Worm (Caenorhabditis elegans) whole organism, midembryonic: ENCODE results near the gene pak-2.

Experiments used
- T22C8.4 ChIP-seq: fragments of 200-800 bp; sonication (Bioruptor generic); IDR thresholded peaks from 2 replicates; pipeline ENCODE4 v1.3.6; 2022; ENCODE audit warnings: missing genetic modification characterization, missing compliant biosample characterization
- cog-1 ChIP-seq: sonication (generic microtip); optimal IDR thresholded peaks from 2 replicates; lab custom pipeline; 2016; ENCODE audit warnings: missing genetic modification characterization, missing compliant biosample characterization
- flt-1 ChIP-seq: fragments of 200-800 bp; sonication (Bioruptor generic); IDR thresholded peaks from 2 replicates; pipeline ENCODE4 v1.3.6; 2022; ENCODE audit warnings: missing genetic modification characterization, missing compliant biosample characterization
- klf-2 ChIP-seq: fragments of 200-800 bp; sonication (Bioruptor generic); conservative IDR thresholded peaks from 2 replicates; pipeline ENCODE4 v1.3.6; 2022; ENCODE audit warnings: missing genetic modification reagents, missing genetic modification characterization, missing compliant biosample characterization
- med-1 ChIP-seq: sonication (generic microtip); optimal IDR thresholded peaks from 2 replicates; lab custom pipeline; 2017; ENCODE audit warnings: missing genetic modification characterization, mild to moderate bottlenecking, missing compliant biosample characterization, antibody characterized with exemption, missing genetic modification reagents; ENCODE audit not compliant: insufficient read depth
- ref-1 ChIP-seq: fragments of 200-800 bp; sonication (Bioruptor generic); conservative IDR thresholded peaks from 2 replicates; pipeline ENCODE4 v1.3.6; 2022; ENCODE audit warnings: missing genetic modification reagents, missing genetic modification characterization, missing compliant biosample characterization
- tab-1 ChIP-seq: fragments of 200-800 bp; sonication (Bioruptor generic); IDR thresholded peaks from 2 replicates; pipeline ENCODE4 v1.3.6; 2022; ENCODE audit warnings: missing genetic modification characterization, missing compliant biosample characterization
- ztf-23 ChIP-seq: fragments of 200-800 bp; sonication (Bioruptor generic); IDR thresholded peaks from 2 replicates; pipeline ENCODE4 v1.3.6; 2022; ENCODE audit warnings: missing genetic modification reagents, missing genetic modification characterization, missing compliant biosample characterization
- ztf-29 ChIP-seq: fragments of 200-800 bp; sonication (Bioruptor generic); IDR thresholded peaks from 2 replicates; pipeline ENCODE4 v1.3.6; 2022; ENCODE audit warnings: missing genetic modification reagents, missing genetic modification characterization, missing compliant biosample characterization

The pak-2 gene

DNA sequence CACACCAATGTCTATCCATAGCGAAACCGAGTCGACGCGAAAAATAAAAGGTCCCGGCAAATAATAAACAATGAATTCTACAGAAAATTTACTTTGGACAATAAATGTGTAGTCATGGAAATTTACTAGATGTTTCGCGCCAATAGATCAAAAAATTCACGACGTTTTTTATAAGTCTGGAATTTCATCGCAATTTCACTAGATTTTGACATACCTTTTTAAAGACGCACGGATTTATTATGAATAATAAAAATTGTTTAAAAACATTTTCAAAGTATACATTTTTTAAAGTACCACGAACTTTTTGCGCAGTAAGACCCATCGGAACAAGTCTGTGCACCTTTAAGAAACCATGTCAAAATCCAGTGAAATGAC is 36.8 kb upstream of the pak-2 start:
- no peak for TF ChIP-seq med-1 (GFP tag; lab: Kevin White, UChicago)
- no peak for TF ChIP-seq cog-1 (tag; lab: Kevin White, UChicago)
- TF ChIP-seq klf-2 (GFP tag; lab: Robert Waterston, UW): no peak
- no peak for TF ChIP-seq ztf-29 (GFP tag; lab: Robert Waterston, UW)
- no peak for TF ChIP-seq ref-1
- no peak for TF ChIP-seq T22C8.4 (GFP tag; lab: Robert Waterston, UW)
- TF ChIP-seq ztf-23 (GFP tag; lab: Robert Waterston, UW): no peak
- TF ChIP-seq tab-1 (GFP tag; lab: Robert Waterston, UW): no peak
- TF ChIP-seq flt-1 (GFP tag; lab: Robert Waterston, UW): no peak

DNA sequence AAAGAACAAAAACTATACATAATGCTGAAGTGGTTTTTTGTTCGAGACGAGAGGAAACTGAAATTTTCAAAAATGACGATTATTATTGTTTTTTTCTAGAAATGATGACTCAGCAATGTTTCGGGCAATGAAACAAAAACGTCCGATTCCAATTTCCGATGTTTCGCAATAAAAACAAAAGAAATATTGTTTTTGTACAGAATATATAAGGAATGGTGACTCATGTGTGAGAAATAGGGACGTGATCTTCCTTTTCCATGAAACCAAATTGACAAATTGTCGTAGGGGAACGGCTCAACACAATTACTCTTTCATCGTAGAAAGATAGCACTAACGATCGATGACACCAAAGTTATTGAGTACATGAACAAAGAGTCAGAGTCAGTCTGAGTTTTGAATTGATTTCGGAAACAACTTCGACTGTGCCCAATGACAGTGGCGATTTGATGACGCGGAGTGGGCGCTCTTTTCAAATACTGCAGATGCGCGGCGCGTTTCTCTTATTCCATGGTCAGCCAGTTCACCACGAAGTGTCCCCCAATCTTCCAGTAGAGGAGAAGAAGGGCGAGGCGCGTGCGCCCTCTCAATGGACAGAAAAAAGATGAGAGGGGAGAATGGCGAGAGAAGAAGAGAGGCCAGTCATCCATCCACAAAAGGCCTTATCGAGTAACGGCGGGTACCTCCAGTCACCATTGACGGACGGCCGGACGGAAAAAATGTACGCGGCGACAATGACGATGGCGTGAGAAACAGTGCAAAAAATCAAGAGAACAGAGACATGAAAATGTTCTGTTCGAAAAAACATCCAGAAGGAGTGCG is 36.2 kb upstream of the pak-2 start:
- peak; percentile 48; the same call in 1 of the 2 replicates for TF ChIP-seq flt-1 (GFP tag; lab: Robert Waterston, UW)
- no peak for TF ChIP-seq cog-1 (tag; lab: Kevin White, UChicago)

DNA sequence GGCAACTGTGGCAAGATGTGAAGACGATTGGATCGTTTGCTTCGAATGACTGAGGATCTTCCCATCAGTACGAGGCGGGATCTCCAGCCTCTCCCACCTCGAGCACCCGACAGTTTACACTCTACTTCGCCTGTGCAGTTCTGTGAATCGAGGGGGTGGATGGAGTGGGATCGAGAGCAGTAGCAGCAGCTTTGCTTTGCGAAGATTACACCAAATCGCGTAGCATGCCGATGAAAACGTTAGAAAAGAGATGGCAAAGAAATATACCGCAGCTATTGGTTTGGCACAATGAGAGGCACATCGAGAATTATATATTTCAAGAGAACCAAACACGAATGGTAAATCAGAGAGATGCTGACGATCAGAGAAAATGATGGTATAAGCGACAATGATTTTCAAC is 35.2 kb upstream of the pak-2 start, which contains the start of gene act-3:
TSS of gene act-3 (minus strand) at position 51 of the 400 bp plus-strand sequence.
- TF ChIP-seq T22C8.4 (GFP tag; lab: Robert Waterston, UW) (no peak), cog-1 (tag; lab: Kevin White, UChicago) (peak; percentile 35)

DNA sequence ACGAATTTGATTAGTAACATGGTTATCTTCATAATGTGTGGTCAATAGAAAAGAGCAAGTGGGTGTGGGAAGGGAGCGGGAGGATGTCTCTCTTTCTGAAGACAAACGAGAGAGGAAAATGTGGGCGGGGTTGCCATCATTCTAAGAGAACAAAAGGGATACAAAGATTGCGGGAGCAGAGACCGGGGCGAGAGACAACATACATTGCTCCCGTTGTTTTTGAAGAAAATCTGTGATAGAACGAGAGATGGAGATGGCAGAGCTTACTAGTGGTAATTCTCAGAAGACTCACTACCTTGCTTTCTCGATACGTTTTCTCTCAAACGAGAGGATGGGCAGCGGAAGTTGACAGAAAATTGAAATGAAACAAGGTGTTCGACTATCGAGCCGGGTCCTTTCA is 34.1 kb upstream of the pak-2 start:
- TF ChIP-seq tab-1 (GFP tag; lab: Robert Waterston, UW) (no peak), flt-1 (GFP tag; lab: Robert Waterston, UW) (no peak), med-1 (GFP tag; lab: Kevin White, UChicago) (no peak), T22C8.4 (GFP tag; lab: Robert Waterston, UW) (no peak), ref-1 (no peak), klf-2 (GFP tag; lab: Robert Waterston, UW) (no peak), ztf-23 (GFP tag; lab: Robert Waterston, UW) (no peak), cog-1 (tag; lab: Kevin White, UChicago) (no peak), ztf-29 (GFP tag; lab: Robert Waterston, UW) (no peak)

DNA sequence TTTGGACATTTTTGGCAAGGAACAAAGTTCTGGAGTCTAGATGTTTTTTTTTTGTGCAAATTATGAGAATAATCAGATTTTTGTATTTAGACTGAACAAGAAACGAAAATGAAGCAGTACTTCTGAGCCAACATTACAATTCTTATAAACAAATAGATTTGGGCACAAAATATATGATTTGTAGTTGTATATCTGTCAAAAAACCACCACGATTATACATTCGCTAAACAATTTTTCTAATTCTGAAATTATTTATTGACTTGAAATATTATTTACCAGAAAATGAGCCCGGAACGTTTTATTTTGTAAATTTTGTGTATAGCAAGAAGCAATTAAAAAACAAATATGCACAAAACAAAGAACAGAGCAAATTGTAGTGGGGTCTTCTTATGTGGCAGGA is 32.2 kb upstream of the pak-2 start:
- TF ChIP-seq ztf-29 (GFP tag; lab: Robert Waterston, UW): no peak
- no peak for TF ChIP-seq med-1 (GFP tag; lab: Kevin White, UChicago)
- TF ChIP-seq klf-2 (GFP tag; lab: Robert Waterston, UW): no peak
- TF ChIP-seq tab-1 (GFP tag; lab: Robert Waterston, UW): no peak
- TF ChIP-seq ztf-23 (GFP tag; lab: Robert Waterston, UW): no peak

DNA sequence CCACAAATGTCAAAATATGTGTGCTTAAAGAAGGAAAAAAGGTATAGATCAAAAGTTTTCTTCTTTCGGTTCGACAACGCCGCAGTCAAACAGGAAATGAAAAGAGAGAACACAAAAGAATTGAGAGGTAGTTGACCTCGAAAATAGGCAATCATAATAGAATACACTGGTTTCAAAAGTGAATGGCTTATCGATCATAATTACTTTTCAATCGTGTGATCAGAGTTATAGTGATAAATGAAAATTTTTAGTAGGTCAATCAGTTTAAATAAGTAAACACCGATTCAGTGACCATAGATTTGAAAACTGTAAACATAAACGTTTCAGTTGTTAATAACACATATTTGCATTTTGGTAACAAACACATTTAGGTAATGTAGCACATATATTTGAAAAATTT is 31.2 kb upstream of the pak-2 start:
- TF ChIP-seq ztf-23 (GFP tag; lab: Robert Waterston, UW) (no peak), flt-1 (GFP tag; lab: Robert Waterston, UW) (no peak), T22C8.4 (GFP tag; lab: Robert Waterston, UW) (no peak), ref-1 (no peak), cog-1 (tag; lab: Kevin White, UChicago) (no peak), med-1 (GFP tag; lab: Kevin White, UChicago) (no peak), tab-1 (GFP tag; lab: Robert Waterston, UW) (no peak)

DNA sequence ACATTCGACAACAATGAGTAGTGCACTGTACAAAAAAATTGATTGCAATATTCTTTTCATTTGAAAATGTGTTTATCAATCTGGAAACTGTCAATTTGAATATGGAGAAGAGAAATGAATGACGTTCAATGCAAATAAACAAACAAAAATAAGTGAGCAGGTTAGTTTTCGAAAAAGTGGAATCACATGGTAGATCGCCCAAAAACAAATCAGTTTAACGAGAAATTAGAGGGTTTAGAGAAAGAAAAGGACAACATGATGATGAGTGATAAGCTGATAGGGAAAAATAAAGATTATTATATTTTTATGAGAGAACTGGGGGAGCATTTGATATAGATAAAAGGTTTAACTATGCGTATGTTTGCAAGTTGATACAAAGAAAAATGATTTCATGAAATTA is 30.0 kb upstream of the pak-2 start, which contains the start of gene T04C12.8:
TSS of gene T04C12.8 (minus strand) at position 82 of the 400 bp plus-strand sequence.
- TF ChIP-seq flt-1 (GFP tag; lab: Robert Waterston, UW): no peak

DNA sequence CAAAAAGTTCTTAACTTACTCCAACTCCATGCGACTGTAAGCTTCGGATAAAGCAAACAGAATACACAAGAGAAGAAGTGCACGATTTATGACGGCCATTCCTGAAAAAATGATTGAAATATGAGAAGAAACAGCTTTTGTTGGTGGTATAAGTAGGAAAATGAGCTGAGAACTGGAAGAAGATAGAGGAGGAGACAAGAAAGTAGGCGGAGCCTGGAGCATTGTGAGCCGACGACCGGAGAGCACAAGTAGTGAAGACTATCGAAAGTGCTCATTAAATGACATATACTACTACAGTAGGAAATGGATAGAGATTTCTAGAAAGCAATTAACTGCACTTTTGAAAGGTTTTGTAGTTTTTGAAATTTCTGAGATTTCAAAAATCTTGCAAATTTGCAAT is 26.3 kb upstream of the pak-2 start, which contains the start of gene nlp-80:
TSS of gene nlp-80 (minus strand) at position 101 of the 400 bp plus-strand sequence.
- TF ChIP-seq tab-1 (GFP tag; lab: Robert Waterston, UW) (no peak), flt-1 (GFP tag; lab: Robert Waterston, UW) (no peak), med-1 (GFP tag; lab: Kevin White, UChicago) (no peak), ztf-29 (GFP tag; lab: Robert Waterston, UW) (no peak), ztf-23 (GFP tag; lab: Robert Waterston, UW) (no peak)

DNA sequence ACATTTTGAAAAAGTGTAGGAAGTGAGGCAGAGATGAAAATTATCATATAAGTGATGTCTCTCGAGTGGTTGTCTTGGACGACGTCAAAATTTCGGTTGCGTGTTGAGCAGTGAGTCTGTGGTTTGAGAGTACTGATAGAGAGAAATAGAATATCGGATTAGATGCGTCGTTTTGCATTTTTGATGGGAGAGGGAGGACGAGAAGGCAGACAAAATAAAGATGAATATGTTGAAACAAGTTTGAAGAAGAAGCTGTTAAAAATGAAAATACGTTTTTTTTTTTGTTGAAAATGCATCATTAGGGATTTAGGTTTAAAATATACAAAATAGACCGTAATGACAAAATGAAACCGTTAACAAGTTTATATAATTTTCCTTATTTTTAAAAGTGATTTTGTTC is 23.9 kb upstream of the pak-2 start, which contains the start of gene T04C12.9:
TSS of gene T04C12.9 (minus strand) at position 101 of the 400 bp plus-strand sequence.
- TF ChIP-seq med-1 (GFP tag; lab: Kevin White, UChicago) (no peak), tab-1 (GFP tag; lab: Robert Waterston, UW) (no peak), flt-1 (GFP tag; lab: Robert Waterston, UW) (no peak), T22C8.4 (GFP tag; lab: Robert Waterston, UW) (no peak), ztf-29 (GFP tag; lab: Robert Waterston, UW) (no peak), cog-1 (tag; lab: Kevin White, UChicago) (no peak), klf-2 (GFP tag; lab: Robert Waterston, UW) (no peak), ztf-23 (GFP tag; lab: Robert Waterston, UW) (no peak), ref-1 (no peak)

DNA sequence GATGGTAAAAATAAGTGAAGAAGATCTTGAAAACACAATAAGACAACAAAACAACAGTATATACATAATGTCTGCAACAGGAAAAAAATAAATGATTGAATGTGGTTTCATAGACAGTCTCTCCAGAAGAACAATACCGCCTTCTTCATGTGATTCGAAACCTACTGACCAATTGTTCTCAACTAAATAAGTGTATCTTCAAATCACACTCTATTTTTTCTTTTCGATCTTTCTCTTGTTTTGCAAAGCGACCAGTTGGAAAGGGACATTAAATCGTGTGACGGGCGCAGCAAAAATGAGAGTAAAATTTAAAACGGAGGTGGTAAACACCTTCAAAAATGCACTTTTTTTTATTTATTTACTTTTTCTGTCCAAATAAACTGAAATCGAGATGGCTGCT is 22.7 kb upstream of the pak-2 start:
- TF ChIP-seq ref-1 (no peak), flt-1 (GFP tag; lab: Robert Waterston, UW) (no peak), T22C8.4 (GFP tag; lab: Robert Waterston, UW) (no peak), cog-1 (tag; lab: Kevin White, UChicago) (no peak), klf-2 (GFP tag; lab: Robert Waterston, UW) (no peak), ztf-29 (GFP tag; lab: Robert Waterston, UW) (no peak), tab-1 (GFP tag; lab: Robert Waterston, UW) (no peak), med-1 (GFP tag; lab: Kevin White, UChicago) (no peak), ztf-23 (GFP tag; lab: Robert Waterston, UW) (no peak)
